Worm (Caenorhabditis elegans): ENCODE data around the gene nlp-23.

- no peak for TF ChIP-seq tbx-37 (GFP tag; conservative IDR thresholded peaks at IDR 0.05)
- TF ChIP-seq ama-1 (optimal IDR thresholded peaks at IDR 0.05), result no peak
- TF ChIP-seq flt-1 (GFP tag; IDR thresholded peaks at IDR 0.05), result no peak
- no peak for TF ChIP-seq ceh-13 (GFP tag; optimal IDR thresholded peaks at IDR 0.05)
- TF ChIP-seq hnd-1 (tag; optimal IDR thresholded peaks at IDR 0.05), result no peak
- TF ChIP-seq pes-1 (GFP tag; IDR thresholded peaks at IDR 0.05), result no peak
- no peak for TF ChIP-seq tra-4 (tag; optimal IDR thresholded peaks at IDR 0.05)
- TF ChIP-seq B0310.2 (tag; optimal IDR thresholded peaks at IDR 0.05), result no peak
- TF ChIP-seq ceh-36 (tag; optimal IDR thresholded peaks at IDR 0.05), result no peak
- TF ChIP-seq scrt-1 (GFP tag; IDR thresholded peaks at IDR 0.05), result no peak
- no peak for TF ChIP-seq sea-1 (GFP tag; conservative IDR thresholded peaks at IDR 0.05)
Observed at ce11 chrX:2386922-2387566, 44.3 kb upstream of the nlp-23 start.
